Fruit fly (Drosophila melanogaster): ENCODE measurements around the gene Gr10a.

Gr10a gene

DNA sequence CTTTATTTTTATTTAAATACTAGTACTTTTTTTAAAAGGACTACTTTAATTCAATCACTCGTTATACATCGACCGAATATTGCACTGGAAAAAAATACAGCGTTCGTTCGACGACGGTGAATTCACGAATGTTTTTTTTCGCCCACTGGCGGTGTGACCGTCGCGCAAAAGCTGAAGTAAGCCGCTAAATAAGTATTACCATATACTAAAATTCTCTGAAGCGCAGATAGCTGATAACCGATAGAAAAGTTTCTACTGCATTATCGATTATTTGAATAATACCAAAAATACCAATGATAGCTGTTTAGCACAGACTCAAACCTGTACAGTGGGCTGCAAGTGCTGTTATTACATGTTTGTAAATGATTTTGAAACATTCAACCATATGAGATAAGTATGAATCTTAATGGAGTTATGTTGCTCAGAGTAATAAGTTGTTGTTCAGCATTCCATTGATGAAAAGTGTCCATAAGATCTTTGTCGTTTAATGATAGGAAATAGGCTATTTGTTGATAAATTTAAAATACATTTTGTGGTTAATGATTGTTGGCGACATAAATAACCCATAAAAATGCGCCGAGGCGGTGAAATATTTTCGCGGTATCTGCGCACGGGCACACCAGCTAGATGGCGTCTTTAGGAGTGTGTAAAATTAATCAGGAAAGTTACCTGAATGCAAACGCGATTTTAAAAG lies 37.1 kb upstream of the Gr10a start, which contains the start of the genes Evi5 and HP5 (continued):
- TF ChIP-seq Sox102F (GFP tag; optimal IDR thresholded peaks at IDR 0.05) (no peak), Meics (GFP tag; optimal IDR thresholded peaks at IDR 0.05) (peak; percentile 28), CG7839 (tag; optimal IDR thresholded peaks at IDR 0.05) (peak; percentile 69), psq (GFP tag; optimal IDR thresholded peaks at IDR 0.05) (no peak), hkb (optimal IDR thresholded peaks at IDR 0.05) (no peak), hkb (GFP tag; IDR thresholded peaks at IDR 0.05) (no peak), ERR (GFP tag; optimal IDR thresholded peaks at IDR 0.05) (no peak), Blimp-1 (GFP tag; optimal IDR thresholded peaks at IDR 0.05) (no peak), unc-4 (GFP tag; IDR thresholded peaks at IDR 0.05; ENCODE audit: partially characterized antibody) (peak; percentile 35; the same call in 1 of the 2 replicates), CG11504 (tag; optimal IDR thresholded peaks at IDR 0.05) (peak; percentile 63), CG16779 (GFP tag; IDR thresholded peaks at IDR 0.05) (no peak), Fer1 (GFP tag; optimal IDR thresholded peaks at IDR 0.05) (peak; percentile 15), H2.0 (GFP tag; IDR thresholded peaks at IDR 0.05) (peak; percentile 50; the same call in 1 of the 2 replicates), MESR4 (GFP tag; optimal IDR thresholded peaks at IDR 0.05) (peak; percentile 63), CG2116 (GFP tag; optimal IDR thresholded peaks at IDR 0.05) (peak; percentile 58), trh (GFP tag; optimal IDR thresholded peaks at IDR 0.05) (peak; percentile 55), Rx (GFP tag; IDR thresholded peaks at IDR 0.05) (peak; percentile 41), az2 (GFP tag; optimal IDR thresholded peaks at IDR 0.05) (no peak), mam (GFP tag; optimal IDR thresholded peaks at IDR 0.05) (peak; percentile 84), Xbp1 (GFP tag; optimal IDR thresholded peaks at IDR 0.05) (peak; percentile 53), CG18476 (GFP tag; optimal IDR thresholded peaks at IDR 0.05) (peak; percentile 10), Ssrp (tag; optimal IDR thresholded peaks at IDR 0.05) (peak; percentile 2), hbn (GFP tag; IDR thresholded peaks at IDR 0.05; ENCODE audit: partially characterized antibody) (peak; percentile 26; the same call in 1 of the 2 replicates), Usf (GFP tag; optimal IDR thresholded peaks at IDR 0.05) (no peak), HmgD (GFP tag; optimal IDR thresholded peaks at IDR 0.05) (peak; percentile 34), CG4730 (GFP tag; IDR thresholded peaks at IDR 0.05) (peak; percentile 61; the same call in 1 of the 2 replicates), jing (GFP tag; optimal IDR thresholded peaks at IDR 0.05) (no peak), pho (GFP tag; optimal IDR thresholded peaks at IDR 0.05) (peak; percentile 45), CG17361 (GFP tag; IDR thresholded peaks at IDR 0.05) (peak; percentile 61; the same call in 2 of the 3 replicates), CG6791 (GFP tag; IDR thresholded peaks at IDR 0.05; ENCODE audit: partially characterized antibody) (peak; percentile 63; the same call in 1 of the 3 replicates), CG17328 (GFP tag; IDR thresholded peaks at IDR 0.05) (peak; percentile 41; the same call in 1 of the 2 replicates), CG2875 (GFP tag; optimal IDR thresholded peaks at IDR 0.05) (no peak), CG30403 (GFP tag; optimal IDR thresholded peaks at IDR 0.05) (peak; percentile 71), CG1603 (tag; optimal IDR thresholded peaks at IDR 0.05) (peak; percentile 60), ac (GFP tag; optimal IDR thresholded peaks at IDR 0.05) (no peak), CG6854 (GFP tag; optimal IDR thresholded peaks at IDR 0.05) (peak; percentile 43), CG13894 (tag; optimal IDR thresholded peaks at IDR 0.05) (peak; percentile 27), D (optimal IDR thresholded peaks at IDR 0.05) (no peak), D (GFP tag; optimal IDR thresholded peaks at IDR 0.05) (no peak), CG15601 (tag; optimal IDR thresholded peaks at IDR 0.05) (peak; percentile 59), CG17912 (GFP tag; optimal IDR thresholded peaks at IDR 0.05) (no peak), pzg (GFP tag; optimal IDR thresholded peaks at IDR 0.05) (peak; percentile 81), GATAe (GFP tag; conservative IDR thresholded peaks at IDR 0.05) (peak; percentile 24; the same call in 1 of the 2 replicates), phol (tag; optimal IDR thresholded peaks at IDR 0.05) (peak; percentile 63), ase (GFP tag; IDR thresholded peaks at IDR 0.05) (peak; percentile 53; the same call in 1 of the 3 replicates), CG4360 (GFP tag; IDR thresholded peaks at IDR 0.05) (no peak), mirr (GFP tag; optimal IDR thresholded peaks at IDR 0.05) (no peak), jigr1 (GFP tag; IDR thresholded peaks at IDR 0.05) (0 out of 3 replicates have a peak, but pooled peaks have one; percentile 23), CG10565 (GFP tag; optimal IDR thresholded peaks at IDR 0.05) (no peak)
